Worm (Caenorhabditis elegans): ENCODE data around the gene C15C8.8.

Gene C15C8.8

DNA sequence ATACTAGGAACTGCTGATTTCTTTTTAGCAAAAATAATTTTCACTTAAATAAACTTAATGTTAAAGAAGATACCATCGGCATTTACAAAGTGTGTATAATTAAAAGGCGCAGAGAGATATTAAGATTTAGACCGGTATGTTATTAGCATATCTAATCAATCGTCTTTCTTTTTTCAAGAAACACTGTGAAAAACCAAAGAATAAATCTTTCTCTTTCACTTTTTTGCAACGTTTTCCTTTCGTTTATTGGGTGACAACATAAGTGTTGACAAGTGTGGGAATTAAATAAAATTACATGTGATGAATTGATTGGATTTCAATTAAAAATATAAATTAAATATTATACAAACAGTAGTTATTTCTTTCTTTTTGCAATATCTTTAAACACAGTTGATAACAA lies at the start of gene C15C8.8:
Gene C15C8.8 (minus strand): TSS at position 101 of the 400 bp plus-strand sequence.
- TF ChIP-seq nhr-102 (tag; optimal IDR thresholded peaks at IDR 0.05) (no peak), fkh-10 (GFP tag; optimal IDR thresholded peaks at IDR 0.05) (no peak), hif-1 (tag; optimal IDR thresholded peaks at IDR 0.05) (no peak), aly-2 (tag; optimal IDR thresholded peaks at IDR 0.05) (no peak), php-3 (GFP tag; IDR thresholded peaks at IDR 0.05) (no peak), lsy-2 (tag; optimal IDR thresholded peaks at IDR 0.05) (no peak), lin-38 (GFP tag; IDR thresholded peaks at IDR 0.05) (no peak), cey-2 (tag; optimal IDR thresholded peaks at IDR 0.05; ENCODE audit: borderline replicate concordance, insufficient read depth) (no peak)

- TF ChIP-seq mep-1 (tag; optimal IDR thresholded peaks at IDR 0.05): no peak
- TF ChIP-seq Y105C5A.15 (GFP tag; IDR thresholded peaks at IDR 0.05): no peak
- TF ChIP-seq F26F4.8 (GFP tag; conservative IDR thresholded peaks at IDR 0.05): no peak
- TF ChIP-seq duxl-1 (tag; optimal IDR thresholded peaks at IDR 0.05; ENCODE audit: poor library complexity): no peak
- TF ChIP-seq ZK546.5 (tag; optimal IDR thresholded peaks at IDR 0.05): no peak
- TF ChIP-seq lin-1 (GFP tag; IDR thresholded peaks at IDR 0.05): no peak
- TF ChIP-seq Y48G9A.11 (GFP tag; IDR thresholded peaks at IDR 0.05): no peak
- TF ChIP-seq T26A8.4 (GFP tag; IDR thresholded peaks at IDR 0.05): no peak
- no peak for TF ChIP-seq dpl-1 (GFP tag; optimal IDR thresholded peaks at IDR 0.05)
- no peak for TF ChIP-seq hmg-1.1 (GFP tag; IDR thresholded peaks at IDR 0.05)
- TF ChIP-seq nhr-42 (GFP tag; IDR thresholded peaks at IDR 0.05): no peak
- TF ChIP-seq dmd-8 (GFP tag; IDR thresholded peaks at IDR 0.05): no peak
- TF ChIP-seq hlh-11 (tag; optimal IDR thresholded peaks at IDR 0.05): no peak
- TF ChIP-seq snpc-1.2 (GFP tag; IDR thresholded peaks at IDR 0.05): no peak
- no peak for TF ChIP-seq rbr-2 (tag; optimal IDR thresholded peaks at IDR 0.05)
These were observed 47.9 kb upstream of the C15C8.8 start, which contains the start of gene ugt-3 for ce11 chrV:12800171-12800570. Gene ugt-3 (minus strand): TSS chrV:12800271.

ce11 chrV:12797992-12798391 lies 45.7 kb upstream of the C15C8.8 start, which contains the start of gene ugt-6:
Gene ugt-6 (minus strand): TSS chrV:12798224.
- TF ChIP-seq dve-1 (tag; optimal IDR thresholded peaks at IDR 0.05; ENCODE audit: insufficient read depth) (no peak), nhr-28 (tag; optimal IDR thresholded peaks at IDR 0.05) (peak; percentile 75), daf-16 (GFP tag; optimal IDR thresholded peaks at IDR 0.05) (no peak), daf-16 (tag; optimal IDR thresholded peaks at IDR 0.05) (peak; percentile 82)

- TF ChIP-seq dmd-6 (GFP tag; IDR thresholded peaks at IDR 0.05): peak; percentile 81
- TF ChIP-seq nhr-76 (tag; optimal IDR thresholded peaks at IDR 0.05): no peak
- TF ChIP-seq F10B5.3 (tag; optimal IDR thresholded peaks at IDR 0.05): no peak
- no peak for TF ChIP-seq ZK546.5 (tag; optimal IDR thresholded peaks at IDR 0.05)
- TF ChIP-seq dve-1 (tag; optimal IDR thresholded peaks at IDR 0.05; ENCODE audit: insufficient read depth): peak; percentile 21
- TF ChIP-seq mxl-3 (GFP tag; optimal IDR thresholded peaks at IDR 0.05): no peak
- TF ChIP-seq pqm-1 (tag; optimal IDR thresholded peaks at IDR 0.05): peak; percentile 52
- TF ChIP-seq unc-62 (GFP tag; optimal IDR thresholded peaks at IDR 0.05 in 1 of 2): peak in 1 of 2 experiments; percentile 83
- no peak for TF ChIP-seq unc-62 (tag; optimal IDR thresholded peaks at IDR 0.05)
- no peak for TF ChIP-seq hmg-1.1 (GFP tag; IDR thresholded peaks at IDR 0.05)
- TF ChIP-seq ceh-32 (tag; optimal IDR thresholded peaks at IDR 0.05; ENCODE audit: poor library complexity): no peak
- TF ChIP-seq tra-1 (GFP tag; IDR thresholded peaks at IDR 0.05): 0 out of 2 replicates have a peak, but pooled peaks have one; percentile 36
- TF ChIP-seq tag-97 (GFP tag; IDR thresholded peaks at IDR 0.05): no peak
- TF ChIP-seq cey-2 (tag; optimal IDR thresholded peaks at IDR 0.05; ENCODE audit: borderline replicate concordance, insufficient read depth): no peak
- TF ChIP-seq mep-1 (tag; optimal IDR thresholded peaks at IDR 0.05): no peak
- no peak for TF ChIP-seq ceh-44 (GFP tag; IDR thresholded peaks at IDR 0.05)
- TF ChIP-seq nhr-48 (tag; optimal IDR thresholded peaks at IDR 0.05): peak; percentile 53
- no peak for TF ChIP-seq nhr-10 (tag; optimal IDR thresholded peaks at IDR 0.05)
- no peak for TF ChIP-seq nhr-6 (tag; optimal IDR thresholded peaks at IDR 0.05)
- TF ChIP-seq fkh-10 (GFP tag; optimal IDR thresholded peaks at IDR 0.05): no peak
These were observed 44.7 kb upstream of the C15C8.8 start for ce11 chrV:12796908-12797490.

Measured in whole organism, L4 larva.